Fruit fly (Drosophila melanogaster) whole organism, prepupa: Measurements from ENCODE around the gene milt.

ENCODE experiments used
- Blimp-1 ChIP-seq: fragments of 200-800 bp; sonication (Bioruptor generic); optimal IDR thresholded peaks from 3 replicates; lab custom pipeline; 2017; ENCODE audit warnings: missing biosample characterization, missing genetic modification characterization, mild to moderate bottlenecking, moderate library complexity, missing genetic modification reagents
- CG10631 ChIP-seq: fragments of 200-800 bp; sonication (Bioruptor generic); optimal IDR thresholded peaks from 2 replicates; lab custom pipeline; 2016; ENCODE audit warnings: missing biosample characterization, missing genetic modification characterization
- CG10669 ChIP-seq: fragments of 200-800 bp; sonication (Bioruptor generic); optimal IDR thresholded peaks from 3 replicates; lab custom pipeline; 2018; ENCODE audit warnings: missing biosample characterization, mild to moderate bottlenecking, missing genetic modification characterization, moderate library complexity
- CG11762 ChIP-seq: fragments of 200-800 bp; sonication (Bioruptor generic); optimal IDR thresholded peaks from 3 replicates; lab custom pipeline; 2016; ENCODE audit warnings: missing biosample characterization, missing genetic modification characterization; ENCODE audit not compliant: insufficient read depth
- CG11902 ChIP-seq: fragments of 200-800 bp; sonication (Bioruptor generic); optimal IDR thresholded peaks from 3 replicates; lab custom pipeline; 2016; ENCODE audit warnings: missing biosample characterization, missing genetic modification characterization
- CG15336 ChIP-seq: fragments of 200-800 bp; sonication (Bioruptor generic); IDR thresholded peaks from 2 replicates; pipeline ENCODE4 v1.3.6; 2022; ENCODE audit warnings: missing biosample characterization, missing genetic modification characterization
- CG1621 ChIP-seq: fragments of 200-800 bp; sonication (Bioruptor generic); optimal IDR thresholded peaks from 3 replicates; lab custom pipeline; 2018; ENCODE audit warnings: missing biosample characterization, mild to moderate bottlenecking, missing genetic modification characterization
- CG16779 ChIP-seq: fragments of 200-800 bp; sonication (Bioruptor generic); optimal IDR thresholded peaks from 3 replicates; lab custom pipeline; 2017; ENCODE audit warnings: missing biosample characterization, mild to moderate bottlenecking, missing genetic modification characterization
- CG3032 ChIP-seq: fragments of 200-800 bp; optimal IDR thresholded peaks from 2 replicates; lab custom pipeline; 2019; ENCODE audit warnings: missing biosample characterization, mild to moderate bottlenecking, missing genetic modification characterization, moderate library complexity
- CG31627 ChIP-seq: fragments of 200-800 bp; sonication (Bioruptor generic); optimal IDR thresholded peaks from 3 replicates; lab custom pipeline; 2016; ENCODE audit warnings: missing biosample characterization, missing genetic modification characterization
- CG34406 ChIP-seq: fragments of 200-800 bp; sonication (Bioruptor generic); optimal IDR thresholded peaks from 3 replicates; lab custom pipeline; 2016; ENCODE audit warnings: missing biosample characterization, missing genetic modification characterization
- CG3919 ChIP-seq: fragments of 200-800 bp; sonication (Bioruptor generic); optimal IDR thresholded peaks from 3 replicates; lab custom pipeline; 2016; ENCODE audit warnings: missing biosample characterization, missing genetic modification characterization
- CG4318 ChIP-seq: fragments of 200-800 bp; sonication (Bioruptor generic); optimal IDR thresholded peaks from 3 replicates; lab custom pipeline; 2017; ENCODE audit warnings: missing biosample characterization, mild to moderate bottlenecking, missing genetic modification characterization
- CG6276 ChIP-seq: fragments of 200-800 bp; sonication (Bioruptor generic); optimal IDR thresholded peaks from 2 replicates; lab custom pipeline; 2017; ENCODE audit warnings: missing biosample characterization, mild to moderate bottlenecking, missing genetic modification characterization
- CG6792 ChIP-seq: fragments of 200-800 bp; sonication (Bioruptor generic); optimal IDR thresholded peaks from 3 replicates; lab custom pipeline; 2016; ENCODE audit warnings: missing biosample characterization, missing genetic modification characterization
- CG6808 ChIP-seq: fragments of 200-800 bp; sonication (Bioruptor generic); optimal IDR thresholded peaks from 3 replicates; lab custom pipeline; 2017; ENCODE audit warnings: missing biosample characterization, missing genetic modification characterization, mild to moderate bottlenecking, moderate library complexity, missing genetic modification reagents
- CG6854 ChIP-seq: fragments of 200-800 bp; sonication (Bioruptor generic); optimal IDR thresholded peaks from 2 replicates; lab custom pipeline; 2017; ENCODE audit warnings: missing biosample characterization, mild to moderate bottlenecking, missing genetic modification characterization
- CG7368 ChIP-seq: fragments of 200-800 bp; sonication (Bioruptor generic); optimal IDR thresholded peaks from 3 replicates; lab custom pipeline; 2016; ENCODE audit warnings: missing biosample characterization, missing genetic modification characterization
- CG8319 ChIP-seq: fragments of 200-800 bp; sonication (Bioruptor generic); optimal IDR thresholded peaks from 3 replicates; lab custom pipeline; 2016; ENCODE audit warnings: missing biosample characterization, missing genetic modification characterization
- CG8632 ChIP-seq: fragments of 200-800 bp; sonication (Bioruptor generic); optimal IDR thresholded peaks from 3 replicates; lab custom pipeline; 2016; ENCODE audit warnings: missing biosample characterization, missing genetic modification characterization
- CG9139 ChIP-seq: fragments of 200-800 bp; sonication (Bioruptor generic); optimal IDR thresholded peaks from 3 replicates; lab custom pipeline; 2017; ENCODE audit warnings: missing biosample characterization, mild to moderate bottlenecking, missing genetic modification characterization
- Eip75B ChIP-seq: fragments of 200-800 bp; sonication (Bioruptor generic); optimal IDR thresholded peaks from 3 replicates; lab custom pipeline; 2016; ENCODE audit warnings: missing biosample characterization, missing genetic modification characterization
- Eip78C ChIP-seq: fragments of 200-800 bp; sonication (Bioruptor generic); peaks from one replicate; lab custom pipeline; 2016; ENCODE audit warnings: missing biosample characterization, missing genetic modification characterization
- Ets21C ChIP-seq: fragments of 200-800 bp; sonication (Bioruptor generic); optimal IDR thresholded peaks from 3 replicates; lab custom pipeline; 2016; ENCODE audit warnings: missing biosample characterization, missing genetic modification characterization
- Ets96B ChIP-seq: fragments of 200-800 bp; optimal IDR thresholded peaks from 2 replicates; lab custom pipeline; 2019; ENCODE audit warnings: missing biosample characterization, mild to moderate bottlenecking, missing genetic modification characterization, moderate library complexity
- Gug ChIP-seq: fragments of 200-800 bp; sonication (Bioruptor generic); IDR thresholded peaks from 2 replicates; pipeline ENCODE4 v1.3.6; 2022; ENCODE audit warnings: missing biosample characterization, missing genetic modification characterization
- Hr38 ChIP-seq: sonication (Bioruptor generic); optimal IDR thresholded peaks from 2 replicates; lab custom pipeline; 2016; ENCODE audit warnings: missing biosample characterization, missing genetic modification characterization
- Hr39 ChIP-seq: fragments of 200-800 bp; sonication (Bioruptor generic); optimal IDR thresholded peaks from 2 replicates; lab custom pipeline; 2016; ENCODE audit warnings: missing biosample characterization, missing genetic modification characterization
- Hr4 ChIP-seq: fragments of 200-800 bp; sonication (Bioruptor generic); optimal IDR thresholded peaks from 3 replicates; lab custom pipeline; 2016; ENCODE audit warnings: missing biosample characterization, missing genetic modification characterization
- Lpt ChIP-seq: fragments of 200-800 bp; sonication (Bioruptor generic); optimal IDR thresholded peaks from 3 replicates; lab custom pipeline; 2016; ENCODE audit warnings: missing biosample characterization, missing genetic modification characterization
- OdsH ChIP-seq: fragments of 200-800 bp; sonication (Bioruptor generic); optimal IDR thresholded peaks from 3 replicates; lab custom pipeline; 2016; ENCODE audit warnings: missing biosample characterization, missing genetic modification characterization
- Smox ChIP-seq: fragments of 200-800 bp; sonication (Bioruptor generic); optimal IDR thresholded peaks from 3 replicates; lab custom pipeline; 2016; ENCODE audit warnings: missing biosample characterization, missing genetic modification characterization
- Sox102F ChIP-seq: fragments of 200-800 bp; sonication (Bioruptor generic); optimal IDR thresholded peaks from 2 replicates; lab custom pipeline; 2016; ENCODE audit warnings: missing biosample characterization, mild to moderate bottlenecking, missing genetic modification characterization
- Sox14 ChIP-seq: fragments of 200-800 bp; sonication (Bioruptor generic); optimal IDR thresholded peaks from 3 replicates; lab custom pipeline; 2016; ENCODE audit warnings: missing biosample characterization, missing genetic modification characterization
- Sox15 ChIP-seq: fragments of 200-800 bp; sonication (Bioruptor generic); optimal IDR thresholded peaks from 3 replicates; lab custom pipeline; 2016; ENCODE audit warnings: missing biosample characterization, missing genetic modification characterization
- achi ChIP-seq: fragments of 200-800 bp; sonication (Bioruptor generic); optimal IDR thresholded peaks from 3 replicates; lab custom pipeline; 2016; ENCODE audit warnings: missing biosample characterization, missing genetic modification characterization
- acj6 ChIP-seq: fragments of 200-800 bp; sonication (Bioruptor generic); optimal IDR thresholded peaks from 3 replicates; lab custom pipeline; 2016; ENCODE audit warnings: missing biosample characterization, missing genetic modification characterization
- cyc ChIP-seq: fragments of 200-800 bp; sonication (Bioruptor generic); optimal IDR thresholded peaks from 3 replicates; lab custom pipeline; 2016; ENCODE audit warnings: missing biosample characterization, missing genetic modification characterization
- dac ChIP-seq: fragments of 200-800 bp; sonication (Bioruptor generic); optimal IDR thresholded peaks from 2 replicates; lab custom pipeline; 2017; ENCODE audit warnings: missing biosample characterization, mild to moderate bottlenecking, missing genetic modification characterization
- dsx ChIP-seq: fragments of 200-800 bp; optimal IDR thresholded peaks from 3 replicates; lab custom pipeline; 2019; ENCODE audit warnings: missing biosample characterization, mild to moderate bottlenecking, missing genetic modification characterization, moderate library complexity; ENCODE audit not compliant: poor library complexity, severe bottlenecking
- eg ChIP-seq: fragments of 200-800 bp; sonication (Bioruptor generic); IDR thresholded peaks from 3 replicates; pipeline ENCODE4 v1.3.6; 2022; ENCODE audit warnings: missing biosample characterization, missing genetic modification characterization
- esn ChIP-seq: fragments of 200-800 bp; sonication (Bioruptor generic); optimal IDR thresholded peaks from 2 replicates; lab custom pipeline; 2016; ENCODE audit warnings: missing biosample characterization, mild to moderate bottlenecking, missing genetic modification characterization, moderate library complexity
- fd59A ChIP-seq: fragments of 200-800 bp; sonication (Bioruptor generic); optimal IDR thresholded peaks from 2 replicates; lab custom pipeline; 2017; ENCODE audit warnings: missing biosample characterization, mild to moderate bottlenecking, missing genetic modification characterization, missing genetic modification reagents
- fkh ChIP-seq: fragments of 200-800 bp; sonication (Bioruptor generic); optimal IDR thresholded peaks from 3 replicates; lab custom pipeline; 2017; ENCODE audit warnings: missing biosample characterization, mild to moderate bottlenecking, missing genetic modification characterization, moderate library complexity
- pdm3 ChIP-seq: fragments of 200-800 bp; sonication (Bioruptor generic); optimal IDR thresholded peaks from 3 replicates; lab custom pipeline; 2016; ENCODE audit warnings: missing biosample characterization, missing genetic modification characterization
- salr ChIP-seq, 2 experiments: fragments of 200-800 bp; sonication (Bioruptor generic); optimal IDR thresholded peaks; 3 replicates each; lab custom pipeline; 2016 to 2018; ENCODE audit warnings: missing biosample characterization in 2 of 2, missing genetic modification characterization in 2 of 2, mild to moderate bottlenecking in 1 of 2
- spab ChIP-seq: fragments of 200-800 bp; sonication (Bioruptor generic); optimal IDR thresholded peaks from 2 replicates; lab custom pipeline; 2017; ENCODE audit warnings: missing biosample characterization, mild to moderate bottlenecking, missing genetic modification characterization, missing genetic modification reagents
- svp ChIP-seq: fragments of 200-800 bp; sonication (Bioruptor generic); peaks from one replicate; lab custom pipeline; 2016; ENCODE audit warnings: missing biosample characterization, missing genetic modification characterization
- topi ChIP-seq: fragments of 200-800 bp; sonication (Bioruptor generic); optimal IDR thresholded peaks from 3 replicates; lab custom pipeline; 2016; ENCODE audit warnings: missing biosample characterization, missing genetic modification characterization

milt gene

dm6 chr2L:7071862-7072261, 34.2 kb downstream of the milt start (continued):
- peak; percentile 63 for TF ChIP-seq CG1621 (tag; lab: Kevin White, UChicago)
- TF ChIP-seq Lpt (GFP tag; lab: Kevin White, UChicago) = peak; percentile 52
- peak; percentile 65 for TF ChIP-seq achi (GFP tag; lab: Kevin White, UChicago)
- TF ChIP-seq eg = no peak
- TF ChIP-seq Smox (GFP tag; lab: Kevin White, UChicago) = no peak
- peak; percentile 73 for TF ChIP-seq CG6808 (GFP tag; lab: Kevin White, UChicago)
- peak; percentile 67 for TF ChIP-seq Eip75B
- TF ChIP-seq CG15336 (GFP tag; lab: Robert Waterston, UW) = peak; percentile 66
- TF ChIP-seq svp = peak; percentile 73
- TF ChIP-seq CG11762 (GFP tag; lab: Kevin White, UChicago) = peak; percentile 25
- TF ChIP-seq OdsH (GFP tag; lab: Kevin White, UChicago) = peak; percentile 60
- TF ChIP-seq Sox14 (GFP tag; lab: Kevin White, UChicago) = peak; percentile 60
- TF ChIP-seq Hr4 = peak; percentile 49
- peak; percentile 14 for TF ChIP-seq CG4318 (GFP tag; lab: Kevin White, UChicago)
- peak; percentile 56 for TF ChIP-seq CG6792
- TF ChIP-seq CG10669 = peak; percentile 69
- peak; percentile 45 to 57 for TF ChIP-seq salr (GFP tag; optimal IDR thresholded peaks at IDR 0.05; lab: Kevin White, UChicago)
- no peak for TF ChIP-seq esn (GFP tag; lab: Kevin White, UChicago)
- TF ChIP-seq cyc (GFP tag; lab: Kevin White, UChicago) = peak; percentile 48
- no peak for TF ChIP-seq Hr38 (GFP tag; lab: Kevin White, UChicago)
- no peak for TF ChIP-seq Ets21C

- peak; percentile 52 for TF ChIP-seq Lpt (GFP tag; lab: Kevin White, UChicago)
- peak; percentile 52 for TF ChIP-seq CG3919 (GFP tag; lab: Kevin White, UChicago)
- no peak for TF ChIP-seq svp
- TF ChIP-seq fd59A (GFP tag; lab: Kevin White, UChicago) = no peak
- TF ChIP-seq CG9139 = no peak
- peak; percentile 9 for TF ChIP-seq dsx (GFP tag; lab: Kevin White, UChicago)
- TF ChIP-seq CG7368 (GFP tag; lab: Kevin White, UChicago) = peak; percentile 1
- peak; percentile 48 for TF ChIP-seq dac (GFP tag; lab: Kevin White, UChicago)
- TF ChIP-seq Ets21C = no peak
- peak; percentile 57 for TF ChIP-seq pdm3 (GFP tag; lab: Kevin White, UChicago)
- no peak for TF ChIP-seq Sox102F (GFP tag; lab: Kevin White, UChicago)
- no peak for TF ChIP-seq Sox15 (GFP tag; lab: Kevin White, UChicago)
- TF ChIP-seq CG8319 (GFP tag; lab: Kevin White, UChicago) = no peak
- TF ChIP-seq esn (GFP tag; lab: Kevin White, UChicago) = no peak
- TF ChIP-seq achi (GFP tag; lab: Kevin White, UChicago) = peak; percentile 44
- peak; percentile 45 for TF ChIP-seq acj6 (GFP tag; lab: Kevin White, UChicago)
- TF ChIP-seq eg = peak; percentile 82
- TF ChIP-seq CG16779 = no peak
- peak; percentile 53 for TF ChIP-seq CG6276 (GFP tag; lab: Kevin White, UChicago)
- no peak for TF ChIP-seq Blimp-1
- peak; percentile 1 for TF ChIP-seq CG8632
- peak; percentile 8 for TF ChIP-seq Hr39 (GFP tag; lab: Kevin White, UChicago)
- peak; percentile 14 for TF ChIP-seq spab (GFP tag; lab: Kevin White, UChicago)
- TF ChIP-seq Gug (GFP tag; lab: Robert Waterston, UW) = peak; percentile 59
- peak; percentile 36 for TF ChIP-seq Ets96B
- no peak for TF ChIP-seq CG1621 (tag; lab: Kevin White, UChicago)
- peak; percentile 43 for TF ChIP-seq CG4318 (GFP tag; lab: Kevin White, UChicago)
- TF ChIP-seq Hr38 (GFP tag; lab: Kevin White, UChicago) = no peak
- TF ChIP-seq Hr4 = peak; percentile 81
- TF ChIP-seq OdsH (GFP tag; lab: Kevin White, UChicago) = peak; percentile 56
- peak; percentile 32 for TF ChIP-seq CG10669
- peak; percentile 14 for TF ChIP-seq CG31627
- peak; percentile 26 for TF ChIP-seq topi (GFP tag; lab: Kevin White, UChicago)
- peak; percentile 85 for TF ChIP-seq Eip78C (GFP tag; lab: Kevin White, UChicago)
- no peak for TF ChIP-seq CG11902 (GFP tag; lab: Kevin White, UChicago)
- no peak for TF ChIP-seq CG6854 (GFP tag; lab: Kevin White, UChicago)
- TF ChIP-seq CG34406 (GFP tag; lab: Kevin White, UChicago) = no peak
- TF ChIP-seq fkh (GFP tag; lab: Kevin White, UChicago) = no peak
- no peak for TF ChIP-seq cyc (GFP tag; lab: Kevin White, UChicago)
- peak; percentile 21 for TF ChIP-seq CG10631
- peak; percentile 13 for TF ChIP-seq CG3032
These were observed 35.4 kb downstream of the milt start for dm6 chr2L:7073011-7073410.
